Worm (Caenorhabditis elegans) whole organism, young adult: ENCODE results near the gene B0416.3.

Experiments
- C17E4.6 ChIP-seq: fragments of 200-800 bp; sonication (Bioruptor generic); IDR thresholded peaks from 2 replicates; pipeline ENCODE4 v1.3.6; 2022; ENCODE audit warnings: missing genetic modification reagents, missing genetic modification characterization, missing compliant biosample characterization
- ama-1 ChIP-seq, 3 experiments: fragments of 150-350 bp in 1 of 3; sonication (generic microtip) in 2 of 3; optimal IDR thresholded peaks; 2 replicates each; lab custom pipeline; 2014 to 2018; ENCODE audit warnings: missing biosample characterization in 2 of 3, missing genetic modification characterization in 2 of 3, missing genetic modification reagents in 2 of 3
- ceh-58 ChIP-seq: fragments of 200-800 bp; sonication (Bioruptor generic); IDR thresholded peaks from 2 replicates; pipeline ENCODE4 v1.3.6; 2022; ENCODE audit warnings: missing genetic modification characterization, missing compliant biosample characterization
- chd-7 ChIP-seq: sonication (generic microtip); optimal IDR thresholded peaks from 2 replicates; lab custom pipeline; 2016; ENCODE audit warnings: mild to moderate bottlenecking, missing genetic modification characterization, moderate library complexity, missing compliant biosample characterization
- dpl-1 ChIP-seq: fragments of 150-350 bp; optimal IDR thresholded peaks from 2 replicates; lab custom pipeline; 2014; ENCODE audit warnings: missing biosample characterization, missing genetic modification reagents, missing genetic modification characterization
- lin-35 ChIP-seq, 3 experiments: fragments of 150-350 bp in 2 of 3; sonication (generic microtip) in 1 of 3; optimal IDR thresholded peaks; 2 replicates each; lab custom pipeline; 2014 to 2018; ENCODE audit warnings: missing biosample characterization in 3 of 3, missing genetic modification characterization in 3 of 3, missing genetic modification reagents in 3 of 3
- lir-1 ChIP-seq: fragments of 200-800 bp; sonication (Bioruptor generic); conservative IDR thresholded peaks from 2 replicates; pipeline ENCODE4 v1.3.6; 2022; ENCODE audit warnings: missing genetic modification reagents, missing genetic modification characterization, missing compliant biosample characterization
- pbrm-1 ChIP-seq: fragments of 200-800 bp; sonication (Bioruptor generic); IDR thresholded peaks from 2 replicates; pipeline ENCODE4 v1.3.6; 2022; ENCODE audit warnings: missing genetic modification reagents, missing genetic modification characterization, missing compliant biosample characterization
- pha-4 ChIP-seq: fragments of 150-350 bp; sonication (generic microtip); optimal IDR thresholded peaks from 2 replicates; lab custom pipeline; 2014; ENCODE audit warnings: missing biosample characterization, missing genetic modification reagents, missing genetic modification characterization
- snpc-3.4 ChIP-seq: sonication (generic microtip); optimal IDR thresholded peaks from 2 replicates; lab custom pipeline; 2017; ENCODE audit warnings: missing genetic modification characterization, mild to moderate bottlenecking, missing compliant biosample characterization, antibody characterized with exemption, moderate library complexity, missing genotype, missing genetic modification reagents
- unc-62 ChIP-seq: fragments of 150-350 bp; optimal IDR thresholded peaks from 2 replicates; lab custom pipeline; 2014; ENCODE audit warnings: missing biosample characterization, missing genetic modification reagents, missing genetic modification characterization

- TF ChIP-seq pha-4: no peak
- no peak for TF ChIP-seq C17E4.6 (GFP tag; lab: Robert Waterston, UW)
- TF ChIP-seq lin-35 (GFP tag; optimal IDR thresholded peaks at IDR 0.05; lab: Kevin White, UChicago): no peak
- no peak for TF ChIP-seq lir-1 (GFP tag; lab: Robert Waterston, UW)
- TF ChIP-seq chd-7 (tag; lab: Kevin White, UChicago): no peak
- TF ChIP-seq snpc-3.4 (tag; lab: Kevin White, UChicago): no peak
- TF ChIP-seq dpl-1 (GFP tag; lab: Kevin White, UChicago): no peak
- TF ChIP-seq unc-62 (GFP tag; lab: Kevin White, UChicago): no peak
- TF ChIP-seq pbrm-1 (GFP tag; lab: Robert Waterston, UW): no peak
- TF ChIP-seq ama-1 (optimal IDR thresholded peaks at IDR 0.05; lab: Kevin White, UChicago): no peak
- no peak for TF ChIP-seq ama-1 (GFP tag; optimal IDR thresholded peaks at IDR 0.05; lab: Kevin White, UChicago)
- no peak for TF ChIP-seq ceh-58 (GFP tag; lab: Robert Waterston, UW)
These were observed 12.0 kb downstream of the B0416.3 start, which contains the start of gene tmc-2 for ce11 chrX:9303422-9303821.
